Worm (Caenorhabditis elegans) whole organism, late embryonic: ENCODE measurements around the gene cnep-1.

Source experiments
- C08G9.2 ChIP-seq: sonication (generic microtip); optimal IDR thresholded peaks from 2 replicates; lab custom pipeline; 2016; ENCODE audit warnings: mild to moderate bottlenecking, missing genetic modification characterization, moderate library complexity, missing compliant biosample characterization
- C38D4.7 ChIP-seq: fragments of 200-800 bp; sonication (Bioruptor generic); optimal IDR thresholded peaks from 2 replicates; lab custom pipeline; 2018; ENCODE audit warnings: mild to moderate bottlenecking, missing genetic modification characterization, moderate library complexity, missing compliant biosample characterization
- K02D7.2 ChIP-seq: sonication (generic microtip); optimal IDR thresholded peaks from 2 replicates; lab custom pipeline; 2017; ENCODE audit warnings: mild to moderate bottlenecking, missing genetic modification characterization, missing compliant biosample characterization
- K09A11.1 ChIP-seq: sonication (generic microtip); optimal IDR thresholded peaks from 2 replicates; lab custom pipeline; 2017; ENCODE audit warnings: antibody characterized with exemption, mild to moderate bottlenecking, missing genetic modification characterization, missing compliant biosample characterization; ENCODE audit not compliant: insufficient read depth
- Y22D7AL.16 ChIP-seq: sonication (generic microtip); optimal IDR thresholded peaks from 2 replicates; lab custom pipeline; 2016; ENCODE audit warnings: missing genetic modification characterization, missing compliant biosample characterization
- ahr-1 ChIP-seq: sonication (generic microtip); optimal IDR thresholded peaks from 2 replicates; lab custom pipeline; 2016; ENCODE audit warnings: missing genetic modification characterization, missing compliant biosample characterization
- ceh-14 ChIP-seq: sonication (generic microtip); optimal IDR thresholded peaks from 2 replicates; lab custom pipeline; 2016; ENCODE audit warnings: missing genotype, missing genetic modification characterization, missing compliant biosample characterization
- ceh-18 ChIP-seq: sonication (generic microtip); optimal IDR thresholded peaks from 2 replicates; lab custom pipeline; 2016; ENCODE audit warnings: missing genetic modification characterization, missing compliant biosample characterization
- ceh-19 ChIP-seq: fragments of 200-800 bp; sonication (Bioruptor generic); optimal IDR thresholded peaks from 2 replicates; lab custom pipeline; 2018; ENCODE audit warnings: mild to moderate bottlenecking, missing genetic modification characterization, missing compliant biosample characterization
- ceh-2 ChIP-seq: sonication (generic microtip); optimal IDR thresholded peaks from 2 replicates; lab custom pipeline; 2016; ENCODE audit warnings: missing genotype, missing genetic modification characterization, missing compliant biosample characterization
- ceh-24 ChIP-seq: sonication (generic microtip); optimal IDR thresholded peaks from 2 replicates; lab custom pipeline; 2016; ENCODE audit warnings: mild to moderate bottlenecking, missing genetic modification characterization, missing compliant biosample characterization
- ceh-45 ChIP-seq: fragments of 200-800 bp; sonication (Bioruptor generic); IDR thresholded peaks from 2 replicates; pipeline ENCODE4 v1.3.6; 2022; ENCODE audit warnings: missing genetic modification reagents, missing genetic modification characterization, missing compliant biosample characterization
- ceh-6 ChIP-seq: fragments of 200-800 bp; sonication (Bioruptor generic); optimal IDR thresholded peaks from 2 replicates; lab custom pipeline; 2018; ENCODE audit warnings: mild to moderate bottlenecking, missing genetic modification characterization, missing compliant biosample characterization
- ceh-9 ChIP-seq: sonication (generic microtip); optimal IDR thresholded peaks from 2 replicates; lab custom pipeline; 2016; ENCODE audit warnings: mild to moderate bottlenecking, missing genetic modification characterization, inconsistent platforms, missing compliant biosample characterization
- che-1 ChIP-seq: sonication (generic microtip); optimal IDR thresholded peaks from 2 replicates; lab custom pipeline; 2016; ENCODE audit warnings: mild to moderate bottlenecking, missing genetic modification characterization, missing compliant biosample characterization
- dve-1 ChIP-seq: sonication (generic microtip); optimal IDR thresholded peaks from 2 replicates; lab custom pipeline; 2017; ENCODE audit warnings: antibody characterized with exemption, mild to moderate bottlenecking, missing genetic modification characterization, missing compliant biosample characterization
- ets-4 ChIP-seq: sonication (generic microtip); optimal IDR thresholded peaks from 2 replicates; lab custom pipeline; 2016; ENCODE audit warnings: missing genetic modification characterization, missing compliant biosample characterization
- eyg-1 ChIP-seq: sonication (generic microtip); optimal IDR thresholded peaks from 2 replicates; lab custom pipeline; 2016; ENCODE audit warnings: missing genotype, missing genetic modification characterization, missing compliant biosample characterization
- fax-1 ChIP-seq: sonication (generic microtip); optimal IDR thresholded peaks from 2 replicates; lab custom pipeline; 2016; ENCODE audit warnings: missing genotype, missing genetic modification characterization, missing compliant biosample characterization
- fkh-6 ChIP-seq: sonication (generic microtip); optimal IDR thresholded peaks from 2 replicates; lab custom pipeline; 2016; ENCODE audit warnings: missing genetic modification characterization, missing compliant biosample characterization
- gmeb-2 ChIP-seq: sonication (generic microtip); optimal IDR thresholded peaks from 2 replicates; lab custom pipeline; 2016; ENCODE audit warnings: missing genetic modification characterization, inconsistent platforms, missing compliant biosample characterization
- hlh-13 ChIP-seq: fragments of 200-800 bp; sonication (Bioruptor generic); optimal IDR thresholded peaks from 2 replicates; lab custom pipeline; 2018; ENCODE audit warnings: mild to moderate bottlenecking, missing genetic modification characterization, missing compliant biosample characterization
- hlh-6 ChIP-seq: sonication (generic microtip); optimal IDR thresholded peaks from 2 replicates; lab custom pipeline; 2016; ENCODE audit warnings: missing genotype, missing genetic modification characterization, missing compliant biosample characterization
- hlh-8 ChIP-seq: sonication (generic microtip); optimal IDR thresholded peaks from 2 replicates; lab custom pipeline; 2016; ENCODE audit warnings: missing genotype, missing genetic modification characterization, missing compliant biosample characterization
- lim-6 ChIP-seq: sonication (generic microtip); optimal IDR thresholded peaks from 2 replicates; lab custom pipeline; 2016; ENCODE audit warnings: missing genetic modification characterization, missing compliant biosample characterization
- nfya-1 ChIP-seq: sonication (generic microtip); optimal IDR thresholded peaks from 2 replicates; lab custom pipeline; 2017; ENCODE audit warnings: missing genetic modification characterization, mild to moderate bottlenecking, missing compliant biosample characterization, antibody characterized with exemption, moderate library complexity
- nhr-232 ChIP-seq: sonication (generic microtip); optimal IDR thresholded peaks from 2 replicates; lab custom pipeline; 2016; ENCODE audit warnings: missing genetic modification characterization, missing compliant biosample characterization
- npax-4 ChIP-seq: sonication (generic microtip); optimal IDR thresholded peaks from 2 replicates; lab custom pipeline; 2016; ENCODE audit warnings: missing genetic modification characterization, missing compliant biosample characterization
- pat-9 ChIP-seq: fragments of 200-800 bp; sonication (Bioruptor generic); optimal IDR thresholded peaks from 2 replicates; lab custom pipeline; 2018; ENCODE audit warnings: mild to moderate bottlenecking, missing genetic modification characterization, moderate library complexity, missing compliant biosample characterization
- pax-1 ChIP-seq: fragments of 150-350 bp; optimal IDR thresholded peaks from 2 replicates; lab custom pipeline; 2014; ENCODE audit warnings: missing biosample characterization, missing genetic modification characterization
- pha-4 ChIP-seq: fragments of 150-350 bp; optimal IDR thresholded peaks from 2 replicates; lab custom pipeline; 2018; ENCODE audit warnings: missing biosample characterization, missing genetic modification reagents, missing genetic modification characterization
- pqm-1 ChIP-seq: sonication (generic microtip); optimal IDR thresholded peaks from 2 replicates; lab custom pipeline; 2016; ENCODE audit warnings: missing genetic modification characterization, missing compliant biosample characterization
- rnt-1 ChIP-seq: sonication (generic microtip); optimal IDR thresholded peaks from 2 replicates; lab custom pipeline; 2016; ENCODE audit warnings: missing genetic modification characterization, missing compliant biosample characterization
- sox-2 ChIP-seq: fragments of 200-800 bp; sonication (Bioruptor generic); IDR thresholded peaks from 2 replicates; pipeline ENCODE4 v1.3.6; 2022; ENCODE audit warnings: missing genetic modification reagents, missing genetic modification characterization, missing compliant biosample characterization
- sox-4 ChIP-seq: sonication (generic microtip); optimal IDR thresholded peaks from 2 replicates; lab custom pipeline; 2017; ENCODE audit warnings: mild to moderate bottlenecking, missing genetic modification characterization, inconsistent platforms, missing compliant biosample characterization
- syd-9 ChIP-seq: sonication (generic microtip); optimal IDR thresholded peaks from 2 replicates; lab custom pipeline; 2016; ENCODE audit warnings: mild to moderate bottlenecking, missing genetic modification characterization, moderate library complexity, missing compliant biosample characterization
- tbx-2 ChIP-seq: sonication (generic microtip); optimal IDR thresholded peaks from 2 replicates; lab custom pipeline; 2016; ENCODE audit warnings: missing genetic modification characterization, missing compliant biosample characterization
- tbx-7 ChIP-seq: sonication (generic microtip); optimal IDR thresholded peaks from 2 replicates; lab custom pipeline; 2016; ENCODE audit warnings: missing genotype, missing genetic modification characterization, missing compliant biosample characterization
- ttx-3 ChIP-seq: sonication (generic microtip); optimal IDR thresholded peaks from 2 replicates; lab custom pipeline; 2016; ENCODE audit warnings: missing genetic modification reagents, missing genetic modification characterization, missing compliant biosample characterization
- unc-3 ChIP-seq, 2 experiments: fragments of 200-800 bp in 1 of 2; sonication (Bioruptor generic) in 1 of 2; sonication (generic microtip) in 1 of 2; conservative IDR thresholded peaks in 1 of 2; optimal IDR thresholded peaks in 1 of 2; 2 replicates each; pipeline versions ENCODE4 v1.3.6 to Lab custom; 2016 to 2022; ENCODE audit warnings: missing compliant biosample characterization in 2 of 2, missing genetic modification characterization in 2 of 2, missing genetic modification reagents in 1 of 2
- unc-42 ChIP-seq: sonication (generic microtip); optimal IDR thresholded peaks from 2 replicates; lab custom pipeline; 2016; ENCODE audit warnings: missing genotype, missing genetic modification characterization, missing compliant biosample characterization
- unc-55 ChIP-seq: sonication (generic microtip); optimal IDR thresholded peaks from 2 replicates; lab custom pipeline; 2017; ENCODE audit warnings: missing biosample characterization, missing genetic modification reagents, missing genetic modification characterization
- zip-5 ChIP-seq: sonication (generic microtip); optimal IDR thresholded peaks from 2 replicates; lab custom pipeline; 2016; ENCODE audit warnings: missing genetic modification characterization, missing compliant biosample characterization

cnep-1 gene

DNA sequence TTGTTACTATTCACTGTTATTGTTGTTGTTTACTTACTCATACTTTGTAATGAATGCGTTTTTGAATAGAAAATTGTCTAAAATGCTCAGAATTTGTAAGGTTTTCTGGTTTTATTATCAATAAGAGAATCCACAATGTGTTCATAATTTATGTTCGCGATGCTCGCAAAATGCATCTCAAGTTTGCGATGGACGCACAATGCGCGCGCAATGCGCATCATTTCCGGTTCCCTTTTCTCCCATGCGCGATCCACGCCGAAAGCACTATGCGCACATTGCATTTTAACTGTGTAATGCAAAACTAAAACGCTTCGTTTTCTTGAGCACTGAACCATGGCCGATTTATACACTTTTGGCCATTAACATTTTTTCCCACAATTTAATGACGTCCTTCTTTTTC is 9.3 kb downstream of the cnep-1 start:
- TF ChIP-seq ceh-24 (tag; lab: Kevin White, UChicago) (no peak), pha-4 (tag; lab: Kevin White, UChicago) (no peak), sox-2 (no peak), unc-55 (GFP tag; lab: Kevin White, UChicago) (no peak), unc-3 (GFP tag; conservative IDR thresholded peaks at IDR 0.05; lab: Robert Waterston, UW) (no peak), unc-3 (tag; optimal IDR thresholded peaks at IDR 0.05; lab: Kevin White, UChicago) (no peak), K09A11.1 (tag; lab: Kevin White, UChicago) (no peak), rnt-1 (no peak), K02D7.2 (tag; lab: Kevin White, UChicago) (no peak)

DNA sequence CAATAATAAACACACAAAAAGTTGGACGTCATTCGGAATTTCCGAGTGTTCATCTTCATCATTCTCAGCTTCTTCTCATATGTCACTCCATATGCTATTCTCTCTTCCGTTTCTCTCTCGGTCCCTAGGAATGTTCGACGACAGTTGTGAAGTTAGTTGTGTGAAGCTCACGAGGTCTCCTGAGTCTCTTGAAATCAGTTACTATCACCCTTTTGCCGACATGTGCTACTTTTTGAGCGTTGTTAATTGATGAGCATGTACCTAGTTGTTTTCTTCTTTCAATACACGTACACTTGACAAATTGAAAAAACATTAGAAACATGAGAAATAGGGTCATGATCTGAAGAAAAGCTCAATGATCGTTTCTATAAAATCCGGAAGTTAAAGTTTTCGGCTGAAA is 13.2 kb downstream of the cnep-1 start:
- TF ChIP-seq zip-5 (tag; lab: Kevin White, UChicago) (no peak), ceh-18 (peak; percentile 66), che-1 (tag; lab: Kevin White, UChicago) (no peak)

- TF ChIP-seq hlh-6 (tag; lab: Kevin White, UChicago) (no peak), ceh-9 (tag; lab: Kevin White, UChicago) (no peak), sox-4 (tag; lab: Kevin White, UChicago) (no peak), Y22D7AL.16 (tag; lab: Kevin White, UChicago) (no peak)
These were observed 13.8 kb downstream of the cnep-1 start, which contains the start of gene F21D12.3 for ce11 chrII:7323925-7324324. F21D12.3 (minus strand) TSS chrII:7324025.

- TF ChIP-seq lim-6 (tag; lab: Kevin White, UChicago) = no peak
- no peak for TF ChIP-seq syd-9 (tag; lab: Kevin White, UChicago)
- TF ChIP-seq ets-4 (tag; lab: Kevin White, UChicago) = no peak
- no peak for TF ChIP-seq tbx-7
- no peak for TF ChIP-seq pax-1 (tag; lab: Kevin White, UChicago)
- TF ChIP-seq ceh-9 (tag; lab: Kevin White, UChicago) = no peak
- no peak for TF ChIP-seq fkh-6 (tag; lab: Kevin White, UChicago)
- TF ChIP-seq che-1 (tag; lab: Kevin White, UChicago) = no peak
- no peak for TF ChIP-seq eyg-1
- TF ChIP-seq tbx-2 (tag; lab: Kevin White, UChicago) = no peak
These were observed 14.9 kb downstream of the cnep-1 start for ce11 chrII:7325063-7325480.

- TF ChIP-seq nfya-1 = no peak
- no peak for TF ChIP-seq ceh-19 (GFP tag; lab: Kevin White, UChicago)
- TF ChIP-seq sox-2 = no peak
- TF ChIP-seq unc-42 = peak; percentile 25
- no peak for TF ChIP-seq syd-9 (tag; lab: Kevin White, UChicago)
- TF ChIP-seq, all 69 proteins: peak for 1
These were observed 16.1 kb downstream of the cnep-1 start for ce11 chrII:7326199-7326598.

DNA sequence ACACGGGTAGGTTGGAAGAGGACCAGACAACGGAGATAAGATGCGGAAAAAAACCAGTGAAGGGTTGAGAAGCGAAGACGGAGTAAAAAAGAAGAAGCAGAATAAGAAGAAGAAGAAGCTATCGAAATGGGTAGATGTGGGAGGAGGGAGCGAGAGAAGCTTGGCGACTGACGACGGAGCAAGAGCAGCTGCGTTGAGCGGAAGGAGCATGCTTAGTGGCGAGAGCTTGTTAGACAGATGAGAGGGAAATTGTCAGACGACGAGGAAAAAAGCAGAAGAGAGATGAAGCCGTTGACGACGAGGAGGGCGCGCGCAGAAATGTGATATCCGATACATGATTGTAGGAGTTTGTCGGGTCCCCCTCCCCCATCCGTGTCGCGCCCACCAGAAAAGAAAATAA is 16.8 kb downstream of the cnep-1 start:
- no peak for TF ChIP-seq ceh-14
- TF ChIP-seq C38D4.7 (GFP tag; lab: Kevin White, UChicago) = no peak
- no peak for TF ChIP-seq nhr-232 (tag; lab: Kevin White, UChicago)
- no peak for TF ChIP-seq che-1 (tag; lab: Kevin White, UChicago)
- TF ChIP-seq pax-1 (tag; lab: Kevin White, UChicago) = no peak
- TF ChIP-seq ceh-45 = no peak
- no peak for TF ChIP-seq pqm-1 (tag; lab: Kevin White, UChicago)
- no peak for TF ChIP-seq K02D7.2 (tag; lab: Kevin White, UChicago)
- TF ChIP-seq nfya-1 = peak; percentile 25
- no peak for TF ChIP-seq tbx-7
- no peak for TF ChIP-seq C08G9.2
- TF ChIP-seq fax-1 (tag; lab: Kevin White, UChicago) = no peak
- TF ChIP-seq dve-1 (tag; lab: Kevin White, UChicago) = no peak
- TF ChIP-seq hlh-8 = no peak
- TF ChIP-seq gmeb-2 (tag; lab: Kevin White, UChicago) = no peak
- no peak for TF ChIP-seq hlh-6 (tag; lab: Kevin White, UChicago)
- TF ChIP-seq ahr-1 (tag; lab: Kevin White, UChicago) = no peak
- no peak for TF ChIP-seq ttx-3
- TF ChIP-seq hlh-13 (GFP tag; lab: Kevin White, UChicago) = no peak
- TF ChIP-seq pat-9 (tag; lab: Kevin White, UChicago) = no peak
- no peak for TF ChIP-seq ceh-2 (tag; lab: Kevin White, UChicago)
- no peak for TF ChIP-seq ceh-6 (GFP tag; lab: Kevin White, UChicago)
- TF ChIP-seq npax-4 = no peak
